Fruit fly (Drosophila melanogaster) whole organism, embryonic: ENCODE measurements around the gene pix.

ENCODE experiments used
- Aef1 ChIP-seq: fragments of 200-800 bp; sonication (Bioruptor generic); IDR thresholded peaks from 3 replicates; pipeline ENCODE4 v1.3.6; 2022; ENCODE audit warnings: missing biosample characterization, missing genetic modification characterization
- CG10274 ChIP-seq: fragments of 200-800 bp; sonication (Bioruptor generic); optimal IDR thresholded peaks from 3 replicates; lab custom pipeline; 2017; ENCODE audit warnings: missing biosample characterization, mild to moderate bottlenecking, missing genetic modification characterization
- CG13287 ChIP-seq: fragments of 200-800 bp; sonication (Bioruptor generic); IDR thresholded peaks from 2 replicates; pipeline ENCODE4 v1.3.6; 2022; ENCODE audit warnings: missing biosample characterization, missing genetic modification characterization; ENCODE audit not compliant: partially characterized antibody
- CG13296 ChIP-seq: fragments of 200-800 bp; sonication (Bioruptor generic); optimal IDR thresholded peaks from 3 replicates; lab custom pipeline; 2018; ENCODE audit warnings: missing biosample characterization, mild to moderate bottlenecking, missing genetic modification characterization
- CG14965 ChIP-seq: fragments of 200-800 bp; sonication (Bioruptor generic); optimal IDR thresholded peaks from 2 replicates; lab custom pipeline; 2016; ENCODE audit warnings: missing biosample characterization, missing genetic modification characterization, borderline replicate concordance
- CG1529 ChIP-seq: fragments of 200-800 bp; sonication (Bioruptor generic); optimal IDR thresholded peaks from 3 replicates; lab custom pipeline; 2018; ENCODE audit warnings: missing biosample characterization, missing genetic modification characterization
- CG15514 ChIP-seq: fragments of 200-800 bp; sonication (Bioruptor generic); optimal IDR thresholded peaks from 3 replicates; lab custom pipeline; 2017; ENCODE audit warnings: missing biosample characterization, missing genetic modification characterization, mild to moderate bottlenecking, moderate library complexity, missing genetic modification reagents
- CG16813 ChIP-seq: fragments of 200-800 bp; sonication (Bioruptor generic); IDR thresholded peaks from 3 replicates; pipeline ENCODE4 v1.3.6; 2022; ENCODE audit warnings: missing biosample characterization, missing genetic modification characterization; ENCODE audit not compliant: partially characterized antibody
- CG17186 ChIP-seq: fragments of 200-800 bp; sonication (Bioruptor generic); optimal IDR thresholded peaks from 3 replicates; lab custom pipeline; 2017; ENCODE audit warnings: missing biosample characterization, missing genetic modification reagents, missing genetic modification characterization
- CG18011 ChIP-seq: fragments of 200-800 bp; sonication (Bioruptor generic); optimal IDR thresholded peaks from 2 replicates; lab custom pipeline; 2017; ENCODE audit warnings: missing biosample characterization, missing genetic modification characterization, mild to moderate bottlenecking, moderate library complexity, missing genotype
- CG2129 ChIP-seq: fragments of 200-800 bp; sonication (Bioruptor generic); IDR thresholded peaks from 2 replicates; pipeline ENCODE4 v1.3.6; 2022; ENCODE audit warnings: missing biosample characterization, missing genetic modification characterization; ENCODE audit not compliant: partially characterized antibody
- CG2202 ChIP-seq: fragments of 200-800 bp; sonication (Bioruptor generic); optimal IDR thresholded peaks from 2 replicates; lab custom pipeline; 2018; ENCODE audit warnings: missing biosample characterization, mild to moderate bottlenecking, missing genetic modification characterization
- CG32767 ChIP-seq: fragments of 200-800 bp; sonication (Bioruptor generic); IDR thresholded peaks from 2 replicates; pipeline ENCODE4 v1.3.6; 2022; ENCODE audit warnings: missing biosample characterization, missing genetic modification characterization
- CG33213 ChIP-seq: fragments of 200-800 bp; sonication (Bioruptor generic); optimal IDR thresholded peaks from 3 replicates; lab custom pipeline; 2016; ENCODE audit warnings: missing biosample characterization, missing genetic modification characterization
- CG6175 ChIP-seq: fragments of 200-800 bp; sonication (Bioruptor generic); IDR thresholded peaks from 3 replicates; pipeline ENCODE4 v1.3.6; 2022; ENCODE audit warnings: missing biosample characterization, missing genetic modification characterization
- CG7786 ChIP-seq: fragments of 200-800 bp; sonication (Bioruptor generic); optimal IDR thresholded peaks from 2 replicates; lab custom pipeline; 2016; ENCODE audit warnings: missing biosample characterization, missing genetic modification characterization
- CG7963 ChIP-seq: fragments of 200-800 bp; sonication (Bioruptor generic); IDR thresholded peaks from 3 replicates; pipeline ENCODE4 v1.3.6; 2022; ENCODE audit warnings: missing biosample characterization, missing genetic modification characterization; ENCODE audit not compliant: partially characterized antibody
- CG8478 ChIP-seq: fragments of >200 bp; optimal IDR thresholded peaks from 2 replicates; lab custom pipeline; 2018
- D19A ChIP-seq: fragments of 200-800 bp; optimal IDR thresholded peaks from 3 replicates; lab custom pipeline; 2019; ENCODE audit warnings: missing biosample characterization, mild to moderate bottlenecking, missing genetic modification characterization, moderate library complexity
- Doc3 ChIP-seq: fragments of 200-800 bp; sonication (Bioruptor generic); IDR thresholded peaks from 3 replicates; pipeline ENCODE4 v1.3.6; 2022; ENCODE audit warnings: missing biosample characterization, missing genetic modification characterization; ENCODE audit not compliant: partially characterized antibody
- Fer2 ChIP-seq: fragments of 200-800 bp; sonication (Bioruptor generic); optimal IDR thresholded peaks from 2 replicates; lab custom pipeline; 2018; ENCODE audit warnings: missing biosample characterization, mild to moderate bottlenecking, missing genetic modification characterization, moderate library complexity
- HmgD ChIP-seq: fragments of 200-800 bp; sonication (Bioruptor generic); optimal IDR thresholded peaks from 3 replicates; lab custom pipeline; 2016; ENCODE audit warnings: missing biosample characterization, missing genetic modification characterization
- Hmr ChIP-seq: fragments of 200-800 bp; sonication (Bioruptor generic); optimal IDR thresholded peaks from 3 replicates; lab custom pipeline; 2017; ENCODE audit warnings: mild to moderate bottlenecking, missing biosample characterization, missing genetic modification reagents, missing genetic modification characterization
- Hmx ChIP-seq: fragments of 200-800 bp; sonication (Bioruptor generic); optimal IDR thresholded peaks from 2 replicates; lab custom pipeline; 2016; ENCODE audit warnings: missing biosample characterization, missing genetic modification characterization
- NC2α ChIP-seq: fragments of 200-800 bp; sonication (Bioruptor generic); optimal IDR thresholded peaks from 2 replicates; lab custom pipeline; 2016; ENCODE audit warnings: missing biosample characterization, missing genetic modification characterization
- Neu2 ChIP-seq: fragments of 200-800 bp; sonication (Bioruptor generic); optimal IDR thresholded peaks from 3 replicates; lab custom pipeline; 2016; ENCODE audit warnings: missing biosample characterization, missing genetic modification characterization, borderline replicate concordance
- Rx ChIP-seq: fragments of 200-800 bp; sonication (Bioruptor generic); IDR thresholded peaks from 2 replicates; pipeline ENCODE4 v1.3.6; 2022; ENCODE audit warnings: missing biosample characterization, missing genetic modification characterization
- Ssrp ChIP-seq: fragments of 200-800 bp; sonication (Bioruptor generic); optimal IDR thresholded peaks from 2 replicates; lab custom pipeline; 2018; ENCODE audit warnings: missing biosample characterization, mild to moderate bottlenecking, missing genetic modification characterization, moderate library complexity
- Usf ChIP-seq: fragments of 200-800 bp; sonication (Bioruptor generic); optimal IDR thresholded peaks from 2 replicates; lab custom pipeline; 2017; ENCODE audit warnings: missing genotype, missing biosample characterization, missing genetic modification characterization
- az2 ChIP-seq: fragments of 200-800 bp; sonication (Bioruptor generic); optimal IDR thresholded peaks from 3 replicates; lab custom pipeline; 2016; ENCODE audit warnings: missing biosample characterization, missing genetic modification characterization
- bowl ChIP-seq: fragments of 200-800 bp; sonication (Bioruptor generic); IDR thresholded peaks from 2 replicates; pipeline ENCODE4 v1.3.6; 2022; ENCODE audit warnings: missing biosample characterization, missing genetic modification characterization
- cg ChIP-seq: fragments of 200-800 bp; sonication (Bioruptor generic); optimal IDR thresholded peaks from 3 replicates; lab custom pipeline; 2019; ENCODE audit warnings: missing biosample characterization, mild to moderate bottlenecking, missing genetic modification characterization, moderate library complexity
- chn ChIP-seq: fragments of 200-800 bp; sonication (Bioruptor generic); optimal IDR thresholded peaks from 2 replicates; lab custom pipeline; 2016; ENCODE audit warnings: missing biosample characterization, missing genetic modification characterization
- emc ChIP-seq: fragments of 200-800 bp; sonication (Bioruptor generic); optimal IDR thresholded peaks from 2 replicates; lab custom pipeline; 2016; ENCODE audit warnings: missing biosample characterization, missing genetic modification characterization
- en ChIP-seq: fragments of 200-800 bp; sonication (Bioruptor generic); optimal IDR thresholded peaks from 2 replicates; lab custom pipeline; 2016; ENCODE audit warnings: missing biosample characterization, missing genetic modification characterization
- exex ChIP-seq: fragments of 200-800 bp; sonication (Bioruptor generic); optimal IDR thresholded peaks from 4 replicates; lab custom pipeline; 2018; ENCODE audit warnings: missing biosample characterization, mild to moderate bottlenecking, missing genetic modification characterization, moderate library complexity
- eyg ChIP-seq: fragments of 200-800 bp; sonication (Bioruptor generic); optimal IDR thresholded peaks from 3 replicates; lab custom pipeline; 2016; ENCODE audit warnings: missing biosample characterization, missing genetic modification characterization
- gsb-n ChIP-seq: fragments of 200-800 bp; sonication (Bioruptor generic); optimal IDR thresholded peaks from 3 replicates; lab custom pipeline; 2018; ENCODE audit warnings: missing biosample characterization, mild to moderate bottlenecking, missing genetic modification characterization
- insv ChIP-seq, 2 experiments: fragments of 200-800 bp; sonication (Bioruptor generic); optimal IDR thresholded peaks; 3 replicates each; lab custom pipeline; 2016 to 2018; ENCODE audit warnings: missing biosample characterization in 2 of 2, missing genetic modification characterization in 2 of 2
- knrl ChIP-seq: fragments of 200-800 bp; sonication (Bioruptor generic); IDR thresholded peaks from 3 replicates; pipeline ENCODE4 v1.3.6; 2022; ENCODE audit warnings: missing biosample characterization, missing genetic modification characterization; ENCODE audit not compliant: partially characterized antibody
- mam ChIP-seq: fragments of 200-800 bp; sonication (Bioruptor generic); optimal IDR thresholded peaks from 3 replicates; lab custom pipeline; 2016; ENCODE audit warnings: missing biosample characterization, missing genetic modification characterization
- nerfin-1 ChIP-seq: fragments of 200-800 bp; sonication (Bioruptor generic); optimal IDR thresholded peaks from 3 replicates; lab custom pipeline; 2019; ENCODE audit warnings: missing biosample characterization, mild to moderate bottlenecking, missing genetic modification characterization, moderate library complexity
- phol ChIP-seq: fragments of 200-800 bp; sonication (Bioruptor generic); optimal IDR thresholded peaks from 3 replicates; lab custom pipeline; 2018; ENCODE audit warnings: missing biosample characterization, mild to moderate bottlenecking, missing genetic modification characterization, moderate library complexity
- run ChIP-seq: fragments of 200-800 bp; sonication (Bioruptor generic); optimal IDR thresholded peaks from 3 replicates; lab custom pipeline; 2018; ENCODE audit warnings: missing biosample characterization, mild to moderate bottlenecking, missing genetic modification characterization
- seq ChIP-seq: fragments of 200-800 bp; sonication (Bioruptor generic); IDR thresholded peaks from 2 replicates; pipeline ENCODE4 v1.3.6; 2022; ENCODE audit warnings: missing biosample characterization, missing genetic modification characterization
- tll ChIP-seq, 2 experiments: fragments of 200-800 bp in 1 of 2; fragments of >200 bp in 1 of 2; sonication (Bioruptor generic) in 1 of 2; optimal IDR thresholded peaks; 2 replicates each; lab custom pipeline; 2017 to 2019; ENCODE audit warnings: missing biosample characterization in 2 of 2, missing genetic modification characterization in 2 of 2, mild to moderate bottlenecking in 1 of 2, moderate library complexity in 1 of 2
- unc-4 ChIP-seq: fragments of 200-800 bp; sonication (Bioruptor generic); IDR thresholded peaks from 2 replicates; pipeline ENCODE4 v1.3.6; 2022; ENCODE audit warnings: missing biosample characterization, missing genetic modification characterization; ENCODE audit not compliant: partially characterized antibody
- vfl ChIP-seq: fragments of 200-800 bp; sonication (Bioruptor generic); optimal IDR thresholded peaks from 2 replicates; lab custom pipeline; 2016; ENCODE audit warnings: missing biosample characterization, missing genetic modification characterization
- wek ChIP-seq: fragments of 200-800 bp; sonication (Bioruptor generic); optimal IDR thresholded peaks from 3 replicates; lab custom pipeline; 2018; ENCODE audit warnings: missing biosample characterization, mild to moderate bottlenecking, missing genetic modification characterization, moderate library complexity

Gene pix

dm6 chr3L:8997686-8998239 lies 23.2 kb upstream of the pix start, which contains the start of the genes smg and CG5087 (continued):
- TF ChIP-seq CG7963 (GFP tag; lab: Robert Waterston, UW) (peak; percentile 42; the same call in 2 of the 3 replicates), CG18011 (GFP tag; lab: Kevin White, UChicago) (no peak), CG8478 (lab: Kevin White, UChicago) (peak; percentile 35), mam (GFP tag; lab: Kevin White, UChicago) (peak; percentile 72), Ssrp (tag; lab: Kevin White, UChicago) (no peak), wek (GFP tag; lab: Kevin White, UChicago) (no peak), seq (no peak), CG2129 (GFP tag; lab: Robert Waterston, UW) (no peak), CG1529 (GFP tag; lab: Kevin White, UChicago) (no peak), nerfin-1 (tag; lab: Kevin White, UChicago) (no peak), Hmr (GFP tag; lab: Kevin White, UChicago) (peak; percentile 89), CG17186 (GFP tag; lab: Kevin White, UChicago) (peak; percentile 84), az2 (GFP tag; lab: Kevin White, UChicago) (peak; percentile 14), CG14965 (GFP tag; lab: Kevin White, UChicago) (no peak), eyg (GFP tag; lab: Kevin White, UChicago) (peak; percentile 17), exex (tag; lab: Kevin White, UChicago) (peak; percentile 67), en (GFP tag; lab: Kevin White, UChicago) (no peak), HmgD (peak; percentile 88), chn (GFP tag; lab: Kevin White, UChicago) (peak; percentile 36), unc-4 (GFP tag; lab: Robert Waterston, UW) (peak; percentile 67), Hmx (no peak), cg (GFP tag; lab: Kevin White, UChicago) (peak; percentile 74), CG13296 (peak; percentile 48), Doc3 (GFP tag; lab: Robert Waterston, UW) (peak; percentile 55; the same call in 1 of the 3 replicates), CG16813 (GFP tag; lab: Robert Waterston, UW) (peak; percentile 63), vfl (no peak), Usf (GFP tag; lab: Kevin White, UChicago) (peak; percentile 9), run (tag; lab: Kevin White, UChicago) (no peak), insv (GFP tag; optimal IDR thresholded peaks at IDR 0.05; lab: Kevin White, UChicago) (peak in 1 of 2 experiments; percentile 92), CG32767 (GFP tag; lab: Robert Waterston, UW) (no peak), Aef1 (GFP tag; lab: Robert Waterston, UW) (peak; percentile 45; the same call in 2 of the 3 replicates), Rx (GFP tag; lab: Robert Waterston, UW) (no peak), Fer2 (tag; lab: Kevin White, UChicago) (no peak), Neu2 (GFP tag; lab: Kevin White, UChicago) (no peak), knrl (GFP tag; lab: Robert Waterston, UW) (peak; percentile 67), tll (GFP tag; optimal IDR thresholded peaks at IDR 0.05; lab: Kevin White, UChicago) (peak in 1 of 2 experiments; percentile 15), D19A (peak; percentile 6), emc (GFP tag; lab: Kevin White, UChicago) (no peak), CG6175 (no peak), CG13287 (GFP tag; lab: Robert Waterston, UW) (peak; percentile 76), CG33213 (peak; percentile 93), CG10274 (GFP tag; lab: Kevin White, UChicago) (no peak), gsb-n (tag; lab: Kevin White, UChicago) (peak; percentile 39), bowl (no peak), NC2α (GFP tag; lab: Kevin White, UChicago) (no peak), CG2202 (tag; lab: Kevin White, UChicago) (no peak), CG15514 (GFP tag; lab: Kevin White, UChicago) (peak; percentile 78), CG7786 (GFP tag; lab: Kevin White, UChicago) (peak; percentile 8), phol (tag; lab: Kevin White, UChicago) (peak; percentile 72)
